Worm (Caenorhabditis elegans) whole organism, midembryonic: ENCODE data around the gene ncx-8.

ENCODE experiments used
- T22C8.4 ChIP-seq: fragments of 200-800 bp; sonication (Bioruptor generic); IDR thresholded peaks from 2 replicates; pipeline ENCODE4 v1.3.6; 2022; ENCODE audit warnings: missing genetic modification characterization, missing compliant biosample characterization
- cog-1 ChIP-seq: sonication (generic microtip); optimal IDR thresholded peaks from 2 replicates; lab custom pipeline; 2016; ENCODE audit warnings: missing genetic modification characterization, missing compliant biosample characterization
- flt-1 ChIP-seq: fragments of 200-800 bp; sonication (Bioruptor generic); IDR thresholded peaks from 2 replicates; pipeline ENCODE4 v1.3.6; 2022; ENCODE audit warnings: missing genetic modification characterization, missing compliant biosample characterization
- klf-2 ChIP-seq: fragments of 200-800 bp; sonication (Bioruptor generic); conservative IDR thresholded peaks from 2 replicates; pipeline ENCODE4 v1.3.6; 2022; ENCODE audit warnings: missing genetic modification reagents, missing genetic modification characterization, missing compliant biosample characterization
- med-1 ChIP-seq: sonication (generic microtip); optimal IDR thresholded peaks from 2 replicates; lab custom pipeline; 2017; ENCODE audit warnings: missing genetic modification characterization, mild to moderate bottlenecking, missing compliant biosample characterization, antibody characterized with exemption, missing genetic modification reagents; ENCODE audit not compliant: insufficient read depth
- ref-1 ChIP-seq: fragments of 200-800 bp; sonication (Bioruptor generic); conservative IDR thresholded peaks from 2 replicates; pipeline ENCODE4 v1.3.6; 2022; ENCODE audit warnings: missing genetic modification reagents, missing genetic modification characterization, missing compliant biosample characterization
- tab-1 ChIP-seq: fragments of 200-800 bp; sonication (Bioruptor generic); IDR thresholded peaks from 2 replicates; pipeline ENCODE4 v1.3.6; 2022; ENCODE audit warnings: missing genetic modification characterization, missing compliant biosample characterization
- ztf-23 ChIP-seq: fragments of 200-800 bp; sonication (Bioruptor generic); IDR thresholded peaks from 2 replicates; pipeline ENCODE4 v1.3.6; 2022; ENCODE audit warnings: missing genetic modification reagents, missing genetic modification characterization, missing compliant biosample characterization
- ztf-29 ChIP-seq: fragments of 200-800 bp; sonication (Bioruptor generic); IDR thresholded peaks from 2 replicates; pipeline ENCODE4 v1.3.6; 2022; ENCODE audit warnings: missing genetic modification reagents, missing genetic modification characterization, missing compliant biosample characterization

Gene ncx-8

ce11 chrV:5026438-5026837, 39.4 kb upstream of the ncx-8 start:
- TF ChIP-seq tab-1 = no peak
- TF ChIP-seq ref-1 (GFP tag; lab: Robert Waterston, UW) = no peak
- TF ChIP-seq klf-2 (GFP tag; lab: Robert Waterston, UW) = no peak
- TF ChIP-seq flt-1 (GFP tag; lab: Robert Waterston, UW) = no peak
- TF ChIP-seq ztf-23 (GFP tag; lab: Robert Waterston, UW) = no peak
- TF ChIP-seq med-1 = no peak
- TF ChIP-seq ztf-29 (GFP tag; lab: Robert Waterston, UW) = no peak
- no peak for TF ChIP-seq cog-1
- TF ChIP-seq T22C8.4 (GFP tag; lab: Robert Waterston, UW) = no peak

ce11 chrV:5023355-5023754, 36.4 kb upstream of the ncx-8 start:
- TF ChIP-seq med-1 (no peak), ztf-23 (GFP tag; lab: Robert Waterston, UW) (no peak), ztf-29 (GFP tag; lab: Robert Waterston, UW) (no peak), tab-1 (no peak), cog-1 (no peak), T22C8.4 (GFP tag; lab: Robert Waterston, UW) (no peak), ref-1 (GFP tag; lab: Robert Waterston, UW) (no peak), klf-2 (GFP tag; lab: Robert Waterston, UW) (no peak), flt-1 (GFP tag; lab: Robert Waterston, UW) (no peak)

- TF ChIP-seq tab-1 (no peak), cog-1 (no peak), ztf-23 (GFP tag; lab: Robert Waterston, UW) (no peak), ztf-29 (GFP tag; lab: Robert Waterston, UW) (no peak), T22C8.4 (GFP tag; lab: Robert Waterston, UW) (no peak)
Observed at ce11 chrV:5018810-5019274, 31.8 kb upstream of the ncx-8 start, which contains the start of gene srr-4. srr-4 (plus strand) TSS chrV:5019224.

ce11 chrV:5018067-5018466, 31.1 kb upstream of the ncx-8 start:
- no peak for TF ChIP-seq ztf-23 (GFP tag; lab: Robert Waterston, UW)
- TF ChIP-seq ref-1 (GFP tag; lab: Robert Waterston, UW) = no peak
- no peak for TF ChIP-seq cog-1
- no peak for TF ChIP-seq T22C8.4 (GFP tag; lab: Robert Waterston, UW)

- TF ChIP-seq ztf-29 (GFP tag; lab: Robert Waterston, UW) (0 out of 2 replicates have a peak, but pooled peaks have one; percentile 10), tab-1 (no peak)
Observed at ce11 chrV:5016728-5017127, 29.7 kb upstream of the ncx-8 start.

ce11 chrV:5012193-5012853, 25.3 kb upstream of the ncx-8 start, which contains the start of gene srr-6:
srr-6 (plus strand) TSS chrV:5012803.
- no peak for TF ChIP-seq T22C8.4 (GFP tag; lab: Robert Waterston, UW)
- TF ChIP-seq flt-1 (GFP tag; lab: Robert Waterston, UW) = no peak
- TF ChIP-seq cog-1 = no peak
- no peak for TF ChIP-seq med-1
- TF ChIP-seq ztf-29 (GFP tag; lab: Robert Waterston, UW) = no peak
- no peak for TF ChIP-seq tab-1
- TF ChIP-seq ref-1 (GFP tag; lab: Robert Waterston, UW) = no peak
- TF ChIP-seq klf-2 (GFP tag; lab: Robert Waterston, UW) = no peak

- no peak for TF ChIP-seq flt-1 (GFP tag; lab: Robert Waterston, UW)
- TF ChIP-seq cog-1 = no peak
- no peak for TF ChIP-seq tab-1
- TF ChIP-seq T22C8.4 (GFP tag; lab: Robert Waterston, UW) = no peak
- no peak for TF ChIP-seq ztf-29 (GFP tag; lab: Robert Waterston, UW)
Observed at ce11 chrV:5001386-5001785, 14.4 kb upstream of the ncx-8 start, which contains the start of gene srr-8. srr-8 (plus strand) TSS chrV:5001686.

- TF ChIP-seq klf-2 (GFP tag; lab: Robert Waterston, UW) = no peak
- TF ChIP-seq ztf-23 (GFP tag; lab: Robert Waterston, UW) = no peak
Observed at ce11 chrV:5000406-5000805, 13.4 kb upstream of the ncx-8 start, which contains the start of gene ugt-7. ugt-7 (minus strand) TSS chrV:5000566.

- TF ChIP-seq flt-1 (GFP tag; lab: Robert Waterston, UW) = no peak
- TF ChIP-seq med-1 = no peak
- TF ChIP-seq klf-2 (GFP tag; lab: Robert Waterston, UW) = no peak
- TF ChIP-seq ztf-23 (GFP tag; lab: Robert Waterston, UW) = no peak
- TF ChIP-seq ref-1 (GFP tag; lab: Robert Waterston, UW) = no peak
- no peak for TF ChIP-seq T22C8.4 (GFP tag; lab: Robert Waterston, UW)
- no peak for TF ChIP-seq ztf-29 (GFP tag; lab: Robert Waterston, UW)
- TF ChIP-seq tab-1 = no peak
- TF ChIP-seq cog-1 = no peak
Observed at ce11 chrV:4995155-4995554, 8.2 kb upstream of the ncx-8 start, which contains the start of gene ncx-9. ncx-9 (minus strand) TSS chrV:4995255.

ce11 chrV:4983091-4983490, 3.9 kb downstream of the ncx-8 start, which contains the start of gene srsx-13:
srsx-13 (minus strand) TSS chrV:4983191.
- TF ChIP-seq tab-1 (no peak), klf-2 (GFP tag; lab: Robert Waterston, UW) (no peak), med-1 (no peak), T22C8.4 (GFP tag; lab: Robert Waterston, UW) (no peak), ref-1 (GFP tag; lab: Robert Waterston, UW) (no peak), ztf-23 (GFP tag; lab: Robert Waterston, UW) (no peak), ztf-29 (GFP tag; lab: Robert Waterston, UW) (no peak), cog-1 (no peak), flt-1 (GFP tag; lab: Robert Waterston, UW) (no peak)
